Worm (Caenorhabditis elegans): ENCODE measurements around the gene npr-16.

DNA sequence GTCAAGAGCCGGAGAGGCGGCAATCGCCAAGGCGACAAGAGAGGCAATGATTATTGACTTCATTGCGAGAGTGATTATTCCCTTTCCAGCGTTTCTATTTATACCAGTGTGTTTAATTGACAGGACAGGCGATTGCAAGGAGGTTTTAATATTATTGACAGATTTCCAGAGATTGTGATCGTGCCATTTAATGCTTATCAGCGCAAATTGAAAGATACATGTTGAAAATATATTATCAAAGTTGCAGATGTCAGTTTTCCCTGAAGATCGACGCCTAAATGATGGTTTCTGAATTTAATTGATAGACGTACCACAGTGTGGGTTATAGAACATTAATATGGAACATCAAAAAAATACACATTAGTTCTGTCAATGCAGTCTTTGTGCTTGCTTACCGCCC, 45.3 kb downstream of the npr-16 start, which contains the start of gene vit-4:
- TF ChIP-seq ztf-11 (tag; optimal IDR thresholded peaks at IDR 0.05) (no peak), F26F4.8 (GFP tag; conservative IDR thresholded peaks at IDR 0.05) (no peak)

Data from whole organism, L4 larva.